Fruit fly (Drosophila melanogaster) whole organism, prepupa: Measurements from ENCODE around the gene CG44227.

Experiments used
- Blimp-1 ChIP-seq: fragments of 200-800 bp; sonication (Bioruptor generic); optimal IDR thresholded peaks from 3 replicates; lab custom pipeline; 2017; ENCODE audit warnings: missing biosample characterization, missing genetic modification characterization, mild to moderate bottlenecking, moderate library complexity, missing genetic modification reagents
- CG10669 ChIP-seq: fragments of 200-800 bp; sonication (Bioruptor generic); optimal IDR thresholded peaks from 3 replicates; lab custom pipeline; 2018; ENCODE audit warnings: missing biosample characterization, mild to moderate bottlenecking, missing genetic modification characterization, moderate library complexity
- CG1621 ChIP-seq: fragments of 200-800 bp; sonication (Bioruptor generic); optimal IDR thresholded peaks from 3 replicates; lab custom pipeline; 2018; ENCODE audit warnings: missing biosample characterization, mild to moderate bottlenecking, missing genetic modification characterization
- CG16779 ChIP-seq: fragments of 200-800 bp; sonication (Bioruptor generic); optimal IDR thresholded peaks from 3 replicates; lab custom pipeline; 2017; ENCODE audit warnings: missing biosample characterization, mild to moderate bottlenecking, missing genetic modification characterization
- CG32006 ChIP-seq: fragments of 200-800 bp; sonication (Bioruptor generic); optimal IDR thresholded peaks from 3 replicates; lab custom pipeline; 2017; ENCODE audit warnings: missing biosample characterization, mild to moderate bottlenecking, missing genetic modification characterization
- CG6792 ChIP-seq: fragments of 200-800 bp; sonication (Bioruptor generic); optimal IDR thresholded peaks from 3 replicates; lab custom pipeline; 2016; ENCODE audit warnings: missing biosample characterization, missing genetic modification characterization
- CG6854 ChIP-seq: fragments of 200-800 bp; sonication (Bioruptor generic); optimal IDR thresholded peaks from 2 replicates; lab custom pipeline; 2017; ENCODE audit warnings: missing biosample characterization, mild to moderate bottlenecking, missing genetic modification characterization
- CG8632 ChIP-seq: fragments of 200-800 bp; sonication (Bioruptor generic); optimal IDR thresholded peaks from 3 replicates; lab custom pipeline; 2016; ENCODE audit warnings: missing biosample characterization, missing genetic modification characterization
- CG9139 ChIP-seq: fragments of 200-800 bp; sonication (Bioruptor generic); optimal IDR thresholded peaks from 3 replicates; lab custom pipeline; 2017; ENCODE audit warnings: missing biosample characterization, mild to moderate bottlenecking, missing genetic modification characterization
- Hr38 ChIP-seq: sonication (Bioruptor generic); optimal IDR thresholded peaks from 2 replicates; lab custom pipeline; 2016; ENCODE audit warnings: missing biosample characterization, missing genetic modification characterization
- Sox15 ChIP-seq: fragments of 200-800 bp; sonication (Bioruptor generic); optimal IDR thresholded peaks from 3 replicates; lab custom pipeline; 2016; ENCODE audit warnings: missing biosample characterization, missing genetic modification characterization
- fkh ChIP-seq: fragments of 200-800 bp; sonication (Bioruptor generic); optimal IDR thresholded peaks from 3 replicates; lab custom pipeline; 2017; ENCODE audit warnings: missing biosample characterization, mild to moderate bottlenecking, missing genetic modification characterization, moderate library complexity
- lz ChIP-seq: fragments of 200-800 bp; sonication (Bioruptor generic); optimal IDR thresholded peaks from 3 replicates; lab custom pipeline; 2016; ENCODE audit warnings: missing biosample characterization, missing genetic modification characterization
- salr ChIP-seq, 2 experiments: fragments of 200-800 bp; sonication (Bioruptor generic); optimal IDR thresholded peaks; 3 replicates each; lab custom pipeline; 2016 to 2018; ENCODE audit warnings: missing biosample characterization in 2 of 2, missing genetic modification characterization in 2 of 2, mild to moderate bottlenecking in 1 of 2

dm6 chr3R:8669029-8669707 is 15.8 kb downstream of the CG44227 start:
- TF ChIP-seq Blimp-1 (GFP tag; lab: Kevin White, UChicago) (peak; percentile 88), lz (GFP tag; lab: Kevin White, UChicago) (peak; percentile 98), CG1621 (tag; lab: Kevin White, UChicago) (peak; percentile 98), Sox15 (GFP tag; lab: Kevin White, UChicago) (peak; percentile 93), CG16779 (tag; lab: Kevin White, UChicago) (peak; percentile 97), CG6792 (GFP tag; lab: Kevin White, UChicago) (peak; percentile 98), CG10669 (GFP tag; lab: Kevin White, UChicago) (peak; percentile 98), Hr38 (GFP tag; lab: Kevin White, UChicago) (peak; percentile 64), CG32006 (peak; percentile 98), CG8632 (GFP tag; lab: Kevin White, UChicago) (peak; percentile 97), CG9139 (GFP tag; lab: Kevin White, UChicago) (peak; percentile 97), CG6854 (GFP tag; lab: Kevin White, UChicago) (peak; percentile 94), fkh (GFP tag; lab: Kevin White, UChicago) (peak; percentile 80), salr (GFP tag; optimal IDR thresholded peaks at IDR 0.05; lab: Kevin White, UChicago) (peak; percentile 95 to 96)
